Fruit fly (Drosophila melanogaster) whole organism, embryonic: ENCODE results near the gene Atg18b.

Experiments used
- B-H1 ChIP-seq: fragments of 200-800 bp; sonication (Bioruptor generic); IDR thresholded peaks from 3 replicates; pipeline ENCODE4 v1.3.6; 2022; ENCODE audit warnings: missing biosample characterization, missing genetic modification characterization
- CG10565 ChIP-seq: fragments of 200-800 bp; sonication (Bioruptor generic); optimal IDR thresholded peaks from 3 replicates; lab custom pipeline; 2016; ENCODE audit warnings: missing biosample characterization, mild to moderate bottlenecking, missing genetic modification characterization
- CG11085 ChIP-seq: fragments of 200-800 bp; sonication (Bioruptor generic); IDR thresholded peaks from 2 replicates; pipeline ENCODE4 v1.3.6; 2022; ENCODE audit warnings: missing biosample characterization, missing genetic modification characterization
- CG11696 ChIP-seq: fragments of 200-800 bp; sonication (Bioruptor generic); IDR thresholded peaks from 2 replicates; pipeline ENCODE4 v1.3.6; 2022; ENCODE audit warnings: missing biosample characterization, missing genetic modification characterization
- CG12104 ChIP-seq: fragments of 200-800 bp; sonication (Bioruptor generic); optimal IDR thresholded peaks from 3 replicates; lab custom pipeline; 2016; ENCODE audit warnings: missing biosample characterization, missing genetic modification characterization
- CG13287 ChIP-seq: fragments of 200-800 bp; sonication (Bioruptor generic); IDR thresholded peaks from 2 replicates; pipeline ENCODE4 v1.3.6; 2022; ENCODE audit warnings: missing biosample characterization, missing genetic modification characterization; ENCODE audit not compliant: partially characterized antibody
- CG14710 ChIP-seq: fragments of 200-800 bp; sonication (Bioruptor generic); optimal IDR thresholded peaks from 3 replicates; lab custom pipeline; 2019; ENCODE audit warnings: missing biosample characterization, mild to moderate bottlenecking, missing genetic modification characterization, moderate library complexity
- CG1529 ChIP-seq: fragments of 200-800 bp; sonication (Bioruptor generic); optimal IDR thresholded peaks from 3 replicates; lab custom pipeline; 2018; ENCODE audit warnings: missing biosample characterization, missing genetic modification characterization
- CG15479 ChIP-seq: fragments of 200-800 bp; sonication (Bioruptor generic); optimal IDR thresholded peaks from 3 replicates; lab custom pipeline; 2019; ENCODE audit warnings: missing biosample characterization, mild to moderate bottlenecking, missing genetic modification characterization, moderate library complexity
- CG16815 ChIP-seq: fragments of 200-800 bp; sonication (Bioruptor generic); optimal IDR thresholded peaks from 3 replicates; lab custom pipeline; 2017; ENCODE audit warnings: missing biosample characterization, mild to moderate bottlenecking, missing genetic modification characterization
- CG2875 ChIP-seq: fragments of 200-800 bp; sonication (Bioruptor generic); optimal IDR thresholded peaks from 2 replicates; lab custom pipeline; 2017; ENCODE audit warnings: missing biosample characterization, mild to moderate bottlenecking, missing genetic modification characterization, missing genetic modification reagents
- CG30403 ChIP-seq: fragments of 200-800 bp; sonication (Bioruptor generic); optimal IDR thresholded peaks from 3 replicates; lab custom pipeline; 2016; ENCODE audit warnings: missing biosample characterization, missing genetic modification characterization
- CG3726 ChIP-seq: fragments of 200-800 bp; sonication (Bioruptor generic); IDR thresholded peaks from 3 replicates; pipeline ENCODE4, ENCODE4 v1.3.6; 2022; ENCODE audit warnings: missing biosample characterization, missing genetic modification characterization
- CG5180 ChIP-seq: fragments of 200-800 bp; sonication (Bioruptor generic); optimal IDR thresholded peaks from 3 replicates; lab custom pipeline; 2017; ENCODE audit warnings: missing biosample characterization, missing genetic modification characterization, mild to moderate bottlenecking, moderate library complexity, missing genetic modification reagents
- CG6175 ChIP-seq: fragments of 200-800 bp; sonication (Bioruptor generic); IDR thresholded peaks from 3 replicates; pipeline ENCODE4 v1.3.6; 2022; ENCODE audit warnings: missing biosample characterization, missing genetic modification characterization
- CG6689 ChIP-seq: fragments of 200-800 bp; sonication (Bioruptor generic); IDR thresholded peaks from 2 replicates; pipeline ENCODE4 v1.3.6; 2022; ENCODE audit warnings: missing biosample characterization, missing genetic modification characterization
- CG6765 ChIP-seq: fragments of 200-800 bp; sonication (Bioruptor generic); optimal IDR thresholded peaks from 3 replicates; lab custom pipeline; 2017; ENCODE audit warnings: missing biosample characterization, mild to moderate bottlenecking, missing genetic modification characterization
- CG7839 ChIP-seq: fragments of 200-800 bp; sonication (Bioruptor generic); optimal IDR thresholded peaks from 3 replicates; lab custom pipeline; 2018; ENCODE audit warnings: missing biosample characterization, mild to moderate bottlenecking, missing genetic modification characterization, moderate library complexity
- CG8478 ChIP-seq: fragments of >200 bp; optimal IDR thresholded peaks from 2 replicates; lab custom pipeline; 2018
- CG9609 ChIP-seq: fragments of 200-800 bp; sonication (Bioruptor generic); optimal IDR thresholded peaks from 3 replicates; lab custom pipeline; 2016; ENCODE audit warnings: missing biosample characterization, missing genetic modification characterization
- CkIIα-i1 ChIP-seq: fragments of 200-800 bp; sonication (Bioruptor generic); IDR thresholded peaks from 2 replicates; pipeline ENCODE4 v1.3.6; 2022; ENCODE audit warnings: missing biosample characterization, missing genetic modification characterization
- Dek ChIP-seq: fragments of 200-800 bp; sonication (Bioruptor generic); optimal IDR thresholded peaks from 3 replicates; lab custom pipeline; 2019; ENCODE audit warnings: missing biosample characterization, mild to moderate bottlenecking, missing genetic modification characterization, moderate library complexity
- Dip2 ChIP-seq: fragments of 200-800 bp; sonication (Bioruptor generic); IDR thresholded peaks from 2 replicates; pipeline ENCODE4 v1.3.6; 2022; ENCODE audit warnings: missing biosample characterization, missing genetic modification characterization
- Doc3 ChIP-seq: fragments of 200-800 bp; sonication (Bioruptor generic); IDR thresholded peaks from 3 replicates; pipeline ENCODE4 v1.3.6; 2022; ENCODE audit warnings: missing biosample characterization, missing genetic modification characterization; ENCODE audit not compliant: partially characterized antibody
- Drgx ChIP-seq: fragments of 200-800 bp; sonication (Bioruptor generic); IDR thresholded peaks from 2 replicates; pipeline ENCODE4 v1.3.6; 2022; ENCODE audit warnings: missing biosample characterization, missing genetic modification characterization
- HLHmδ ChIP-seq: fragments of 200-800 bp; sonication (Bioruptor generic); optimal IDR thresholded peaks from 2 replicates; lab custom pipeline; 2018; ENCODE audit warnings: missing biosample characterization, mild to moderate bottlenecking, missing genetic modification characterization, moderate library complexity
- Hey ChIP-seq: fragments of 200-800 bp; sonication (Bioruptor generic); optimal IDR thresholded peaks from 3 replicates; lab custom pipeline; 2018; ENCODE audit warnings: missing biosample characterization, mild to moderate bottlenecking, missing genetic modification characterization
- Hr3 ChIP-seq: fragments of 200-800 bp; sonication (Bioruptor generic); optimal IDR thresholded peaks from 3 replicates; lab custom pipeline; 2016; ENCODE audit warnings: missing biosample characterization, missing genetic modification characterization
- MTF-1 ChIP-seq: fragments of 200-800 bp; sonication (Bioruptor generic); optimal IDR thresholded peaks from 2 replicates; lab custom pipeline; 2018; ENCODE audit warnings: missing biosample characterization, mild to moderate bottlenecking, missing genetic modification characterization, borderline replicate concordance
- Max ChIP-seq: fragments of 200-800 bp; sonication (Bioruptor generic); optimal IDR thresholded peaks from 2 replicates; lab custom pipeline; 2016; ENCODE audit warnings: missing biosample characterization, mild to moderate bottlenecking, missing genetic modification characterization
- PHDP ChIP-seq: fragments of 200-800 bp; sonication (Bioruptor generic); optimal IDR thresholded peaks from 3 replicates; lab custom pipeline; 2018; ENCODE audit warnings: missing biosample characterization, mild to moderate bottlenecking, missing genetic modification characterization, moderate library complexity
- Pdp1 ChIP-seq, 2 experiments: fragments of 200-800 bp; sonication (Bioruptor generic); optimal IDR thresholded peaks; 3 replicates each; lab custom pipeline; 2016; ENCODE audit warnings: missing biosample characterization in 2 of 2, missing genetic modification characterization in 2 of 2, mild to moderate bottlenecking in 1 of 2, moderate library complexity in 1 of 2
- Side ChIP-seq: fragments of 200-800 bp; sonication (Bioruptor generic); optimal IDR thresholded peaks from 2 replicates; lab custom pipeline; 2016; ENCODE audit warnings: missing biosample characterization, missing genetic modification characterization
- Xbp1 ChIP-seq: fragments of 200-800 bp; sonication (Bioruptor generic); optimal IDR thresholded peaks from 3 replicates; lab custom pipeline; 2016; ENCODE audit warnings: missing biosample characterization, mild to moderate bottlenecking, missing genetic modification characterization
- ab ChIP-seq: fragments of 200-800 bp; sonication (Bioruptor generic); optimal IDR thresholded peaks from 2 replicates; lab custom pipeline; 2016; ENCODE audit warnings: missing biosample characterization, missing genetic modification characterization
- ato ChIP-seq: fragments of 200-800 bp; sonication (Bioruptor generic); IDR thresholded peaks from 2 replicates; pipeline ENCODE4 v1.3.6; 2022; ENCODE audit warnings: missing biosample characterization, missing genetic modification characterization; ENCODE audit not compliant: partially characterized antibody
- bowl ChIP-seq: fragments of 200-800 bp; sonication (Bioruptor generic); IDR thresholded peaks from 2 replicates; pipeline ENCODE4 v1.3.6; 2022; ENCODE audit warnings: missing biosample characterization, missing genetic modification characterization
- cg ChIP-seq: fragments of 200-800 bp; sonication (Bioruptor generic); optimal IDR thresholded peaks from 3 replicates; lab custom pipeline; 2019; ENCODE audit warnings: missing biosample characterization, mild to moderate bottlenecking, missing genetic modification characterization, moderate library complexity
- croc ChIP-seq: fragments of 200-800 bp; sonication (Bioruptor generic); conservative IDR thresholded peaks from 3 replicates; pipeline ENCODE4 v1.3.6; 2022; ENCODE audit warnings: missing biosample characterization, missing genetic modification characterization
- danr ChIP-seq: fragments of 200-800 bp; sonication (Bioruptor generic); IDR thresholded peaks from 2 replicates; pipeline ENCODE4 v1.3.6; 2022; ENCODE audit warnings: missing biosample characterization, missing genetic modification characterization
- grau ChIP-seq: fragments of 200-800 bp; optimal IDR thresholded peaks from 3 replicates; lab custom pipeline; 2019; ENCODE audit warnings: missing biosample characterization, mild to moderate bottlenecking, missing genetic modification characterization, moderate library complexity
- gsb ChIP-seq: fragments of 200-800 bp; sonication (Bioruptor generic); IDR thresholded peaks from 2 replicates; pipeline ENCODE4 v1.3.6; 2022; ENCODE audit warnings: missing biosample characterization, missing genetic modification characterization
- hb ChIP-seq: fragments of 200-800 bp; sonication (Bioruptor generic); IDR thresholded peaks from 3 replicates; pipeline ENCODE4 v1.3.6; 2022; ENCODE audit warnings: missing biosample characterization, missing genetic modification characterization; ENCODE audit not compliant: partially characterized antibody
- ken ChIP-seq: fragments of 200-800 bp; sonication (Bioruptor generic); IDR thresholded peaks from 3 replicates; pipeline ENCODE4 v1.3.6; 2022; ENCODE audit warnings: missing biosample characterization, missing genetic modification characterization
- nom ChIP-seq: fragments of 200-800 bp; sonication (Bioruptor generic); optimal IDR thresholded peaks from 2 replicates; lab custom pipeline; 2017; ENCODE audit warnings: missing biosample characterization, missing genetic modification characterization, mild to moderate bottlenecking, moderate library complexity, missing genetic modification reagents
- p53 ChIP-seq: fragments of 200-800 bp; sonication (Bioruptor generic); optimal IDR thresholded peaks from 2 replicates; lab custom pipeline; 2016; ENCODE audit warnings: missing biosample characterization, missing genetic modification characterization
- prd ChIP-seq, 3 experiments: fragments of >200 bp in 2 of 3; fragments of 200-800 bp in 1 of 3; sonication (Bioruptor generic) in 1 of 3; optimal IDR thresholded peaks in 2 of 3; IDR thresholded peaks in 1 of 3; 2 replicates in 2 of 3; 3 replicates in 1 of 3; pipeline versions ENCODE4 v1.3.6 to Lab custom; 2017 to 2022; ENCODE audit warnings: missing biosample characterization in 1 of 3, missing genetic modification characterization in 1 of 3
- slp2 ChIP-seq: fragments of 200-800 bp; sonication (Bioruptor generic); optimal IDR thresholded peaks from 2 replicates; lab custom pipeline; 2016; ENCODE audit warnings: missing biosample characterization, missing genetic modification characterization
- trem ChIP-seq: fragments of 200-800 bp; optimal IDR thresholded peaks from 3 replicates; lab custom pipeline; 2019; ENCODE audit warnings: missing biosample characterization, mild to moderate bottlenecking, missing genetic modification characterization, moderate library complexity
- usp ChIP-seq: fragments of >200 bp; optimal IDR thresholded peaks from 2 replicates; lab custom pipeline; 2017; ENCODE audit warnings: missing biosample characterization, missing genetic modification characterization

The Atg18b gene

dm6 chr2L:21263470-21264146 lies 43.2 kb upstream of the Atg18b start (continued):
- TF ChIP-seq CG9609 (GFP tag; lab: Kevin White, UChicago) (no peak), grau (peak; percentile 93), PHDP (tag; lab: Kevin White, UChicago) (peak; percentile 25), CG30403 (GFP tag; lab: Kevin White, UChicago) (peak; percentile 5), ken (GFP tag; lab: Robert Waterston, UW) (no peak), CG2875 (GFP tag; lab: Kevin White, UChicago) (peak; percentile 38), Doc3 (GFP tag; lab: Robert Waterston, UW) (no peak), CG3726 (no peak), Hr3 (GFP tag; lab: Kevin White, UChicago) (peak; percentile 6), ato (GFP tag; lab: Robert Waterston, UW) (no peak), B-H1 (GFP tag; lab: Robert Waterston, UW) (no peak), Dip2 (GFP tag; lab: Robert Waterston, UW) (no peak), usp (GFP tag; lab: Kevin White, UChicago) (no peak), CkIIα-i1 (GFP tag; lab: Robert Waterston, UW) (no peak), CG14710 (peak; percentile 98), CG5180 (GFP tag; lab: Kevin White, UChicago) (no peak), Hey (tag; lab: Kevin White, UChicago) (no peak), Dek (no peak), CG6175 (GFP tag; lab: Robert Waterston, UW) (no peak), CG11696 (GFP tag; lab: Robert Waterston, UW) (no peak), gsb (GFP tag; lab: Robert Waterston, UW) (no peak), trem (tag; lab: Kevin White, UChicago) (peak; percentile 24), Xbp1 (GFP tag; lab: Kevin White, UChicago) (peak; percentile 50), CG10565 (GFP tag; lab: Kevin White, UChicago) (no peak), Side (GFP tag; lab: Kevin White, UChicago) (no peak), prd (optimal IDR thresholded peaks at IDR 0.05; lab: Kevin White, UChicago) (no peak), prd (GFP tag; IDR thresholded peaks at IDR 0.05; lab: Robert Waterston, UW) (no peak), CG6689 (GFP tag; lab: Robert Waterston, UW) (no peak), bowl (no peak), CG1529 (GFP tag; lab: Kevin White, UChicago) (no peak), MTF-1 (GFP tag; lab: Kevin White, UChicago) (no peak), CG6765 (no peak), Max (no peak), CG13287 (GFP tag; lab: Robert Waterston, UW) (no peak), Pdp1 (GFP tag; optimal IDR thresholded peaks at IDR 0.05; lab: Kevin White, UChicago) (no peak), HLHmδ (GFP tag; lab: Kevin White, UChicago) (no peak), slp2 (GFP tag; lab: Kevin White, UChicago) (no peak), CG16815 (GFP tag; lab: Kevin White, UChicago) (no peak), hb (no peak), p53 (GFP tag; lab: Kevin White, UChicago) (no peak), Drgx (no peak), danr (GFP tag; lab: Robert Waterston, UW) (no peak), cg (GFP tag; lab: Kevin White, UChicago) (peak; percentile 54), CG11085 (GFP tag; lab: Robert Waterston, UW) (no peak), croc (no peak), ab (no peak), CG15479 (no peak), CG7839 (peak; percentile 25), CG12104 (GFP tag; lab: Kevin White, UChicago) (no peak), nom (GFP tag; lab: Kevin White, UChicago) (no peak), CG8478 (no peak)
